Worm (Caenorhabditis elegans) whole organism, L2 larva: ENCODE data around the gene R05H5.4.

Source experiments
- ama-1 ChIP-seq: fragments of 150-350 bp; optimal IDR thresholded peaks from 2 replicates; lab custom pipeline; 2018; ENCODE audit warnings: inconsistent platforms
- skn-1 ChIP-seq: sonication (generic microtip); optimal IDR thresholded peaks from 2 replicates; lab custom pipeline; 2017; ENCODE audit warnings: missing biosample characterization, missing genetic modification characterization

- no peak for TF ChIP-seq skn-1
- no peak for TF ChIP-seq ama-1 (lab: Kevin White, UChicago)
Measured at ce11 chrII:10194605-10195004, 5.2 kb downstream of the R05H5.4 start, which contains the start of gene srb-6.
